Worm (Caenorhabditis elegans) whole organism, early embryonic: ENCODE results near the gene tes-1.

Source experiments
- B0310.2 ChIP-seq: sonication (generic microtip); optimal IDR thresholded peaks from 2 replicates; lab custom pipeline; 2016; ENCODE audit warnings: mild to moderate bottlenecking, missing genetic modification characterization, missing compliant biosample characterization
- F13C5.2 ChIP-seq: sonication (generic microtip); optimal IDR thresholded peaks from 2 replicates; lab custom pipeline; 2017; ENCODE audit warnings: mild to moderate bottlenecking, missing genetic modification characterization, inconsistent platforms, missing compliant biosample characterization
- aly-1 ChIP-seq: sonication (generic microtip); optimal IDR thresholded peaks from 2 replicates; lab custom pipeline; 2016; ENCODE audit warnings: missing genetic modification characterization, missing compliant biosample characterization
- ama-1 ChIP-seq: fragments of 150-350 bp; optimal IDR thresholded peaks from 2 replicates; lab custom pipeline; 2014
- ceh-13 ChIP-seq: fragments of 200-800 bp; sonication (Bioruptor generic); optimal IDR thresholded peaks from 2 replicates; lab custom pipeline; 2018; ENCODE audit warnings: mild to moderate bottlenecking, missing genetic modification characterization, missing compliant biosample characterization
- ceh-36 ChIP-seq: sonication (generic microtip); optimal IDR thresholded peaks from 2 replicates; lab custom pipeline; 2016; ENCODE audit warnings: missing genetic modification characterization, inconsistent platforms, missing compliant biosample characterization
- ets-7 ChIP-seq: sonication (generic microtip); optimal IDR thresholded peaks from 2 replicates; lab custom pipeline; 2016; ENCODE audit warnings: missing genotype, missing genetic modification characterization, missing compliant biosample characterization
- flt-1 ChIP-seq: fragments of 200-800 bp; sonication (Bioruptor generic); IDR thresholded peaks from 2 replicates; pipeline ENCODE4 v1.3.6; 2022; ENCODE audit warnings: missing genetic modification characterization, missing compliant biosample characterization
- hmbx-1 ChIP-seq: sonication (generic microtip); optimal IDR thresholded peaks from 2 replicates; lab custom pipeline; 2016; ENCODE audit warnings: mild to moderate bottlenecking, missing genetic modification characterization, missing compliant biosample characterization
- hmg-4 ChIP-seq: fragments of 200-800 bp; sonication (Bioruptor generic); optimal IDR thresholded peaks from 2 replicates; lab custom pipeline; 2018; ENCODE audit warnings: mild to moderate bottlenecking, missing genetic modification characterization, missing compliant biosample characterization
- hnd-1 ChIP-seq: sonication (generic microtip); optimal IDR thresholded peaks from 2 replicates; lab custom pipeline; 2016; ENCODE audit warnings: missing genetic modification characterization, missing compliant biosample characterization
- pes-1 ChIP-seq: fragments of 200-800 bp; sonication (Bioruptor generic); IDR thresholded peaks from 2 replicates; pipeline ENCODE4 v1.3.6; 2022; ENCODE audit warnings: missing genetic modification reagents, missing genetic modification characterization, missing compliant biosample characterization
- scrt-1 ChIP-seq: fragments of 200-800 bp; sonication (Bioruptor generic); IDR thresholded peaks from 2 replicates; pipeline ENCODE4 v1.3.6; 2022; ENCODE audit warnings: missing genetic modification characterization, missing compliant biosample characterization
- sea-1 ChIP-seq: fragments of 200-800 bp; sonication (Bioruptor generic); conservative IDR thresholded peaks from 2 replicates; pipeline ENCODE4 v1.3.6; 2022; ENCODE audit warnings: missing genetic modification characterization, missing compliant biosample characterization
- tbx-11 ChIP-seq: fragments of 200-800 bp; sonication (Bioruptor generic); IDR thresholded peaks from 2 replicates; pipeline ENCODE4 v1.3.6; 2022; ENCODE audit warnings: missing genetic modification characterization, missing compliant biosample characterization
- tbx-37 ChIP-seq: fragments of 200-800 bp; sonication (Bioruptor generic); conservative IDR thresholded peaks from 2 replicates; pipeline ENCODE4 v1.3.6; 2022; ENCODE audit warnings: missing genetic modification reagents, missing genetic modification characterization, missing compliant biosample characterization
- tra-4 ChIP-seq: sonication (generic microtip); optimal IDR thresholded peaks from 2 replicates; lab custom pipeline; 2017; ENCODE audit warnings: missing genetic modification characterization, missing compliant biosample characterization

tes-1 gene

DNA sequence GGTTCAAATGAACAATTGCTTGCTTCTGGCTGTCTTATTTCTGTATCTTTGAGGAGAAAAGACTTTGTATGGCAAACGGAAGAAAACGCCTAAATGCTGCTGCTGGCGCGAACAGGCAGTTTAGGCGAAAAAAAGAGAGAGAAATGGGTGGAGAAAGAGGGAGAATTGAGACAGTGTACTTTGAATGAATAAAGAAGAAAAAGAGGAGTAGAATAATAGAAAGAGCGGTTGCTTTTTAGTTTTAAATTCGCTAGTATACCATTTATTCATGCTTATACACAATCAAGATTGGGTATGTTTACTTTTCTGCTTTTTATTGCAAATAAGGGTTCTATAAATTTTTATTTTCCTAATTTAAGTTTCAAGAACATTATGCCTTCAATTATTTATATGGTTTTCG is 11.9 kb downstream of the tes-1 start:
- TF ChIP-seq ama-1 (lab: Kevin White, UChicago): no peak
- TF ChIP-seq tbx-37 (GFP tag; lab: Robert Waterston, UW): no peak
- no peak for TF ChIP-seq tra-4
- no peak for TF ChIP-seq pes-1
- TF ChIP-seq B0310.2: no peak
- TF ChIP-seq ets-7 (tag; lab: Kevin White, UChicago): no peak
- no peak for TF ChIP-seq hmbx-1 (tag; lab: Kevin White, UChicago)

DNA sequence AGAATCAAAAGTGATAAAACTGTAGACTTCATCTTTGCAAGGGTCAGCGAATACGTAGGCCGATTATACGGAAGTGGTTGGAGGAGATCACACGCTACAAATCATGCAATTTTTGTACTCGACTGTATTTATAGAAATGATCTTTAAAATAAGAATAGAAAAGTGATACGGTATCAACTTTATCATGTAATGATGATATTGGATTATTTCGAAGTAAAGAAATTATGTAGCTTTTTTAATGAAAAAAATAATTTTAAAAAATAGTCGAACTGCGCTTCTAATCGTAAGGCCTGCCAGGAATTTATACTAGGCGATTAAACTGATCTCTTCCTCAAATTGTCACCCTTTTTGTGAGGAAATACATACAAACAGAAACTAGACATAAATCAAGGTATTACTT is 17.4 kb downstream of the tes-1 start, which contains the start of gene B0496.11:
Gene B0496.11, minus strand, starts transcription at position 101 of the 400 bp plus-strand sequence.
- no peak for TF ChIP-seq ceh-13 (GFP tag; lab: Kevin White, UChicago)
- TF ChIP-seq ama-1 (lab: Kevin White, UChicago): no peak
- no peak for TF ChIP-seq hmg-4 (GFP tag; lab: Kevin White, UChicago)
- TF ChIP-seq sea-1 (GFP tag; lab: Robert Waterston, UW): no peak
- no peak for TF ChIP-seq pes-1
- TF ChIP-seq scrt-1 (GFP tag; lab: Robert Waterston, UW): no peak
- no peak for TF ChIP-seq flt-1 (GFP tag; lab: Robert Waterston, UW)

DNA sequence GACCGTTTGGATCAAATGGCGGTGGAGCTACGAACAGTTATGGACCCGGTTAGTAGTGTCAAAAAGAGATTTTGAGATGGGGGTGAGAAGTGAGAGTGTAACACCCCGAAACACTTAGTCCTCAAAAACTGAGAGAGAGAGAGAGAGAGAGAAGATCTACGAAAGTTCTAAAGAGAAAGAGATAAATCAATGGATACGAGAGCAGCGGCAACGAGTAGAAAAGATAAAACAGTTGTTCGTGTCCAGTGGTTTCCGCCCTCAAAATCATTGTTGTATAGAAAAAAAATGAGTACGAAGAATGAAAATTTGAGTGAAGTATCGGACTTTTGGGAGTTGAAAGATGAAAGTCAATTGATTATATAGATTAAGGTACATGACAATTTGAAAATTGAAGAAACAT is 22.2 kb downstream of the tes-1 start:
- TF ChIP-seq flt-1 (GFP tag; lab: Robert Waterston, UW): no peak
- TF ChIP-seq tra-4: no peak
- TF ChIP-seq ama-1 (lab: Kevin White, UChicago): no peak
- TF ChIP-seq tbx-11 (GFP tag; lab: Robert Waterston, UW): no peak
- TF ChIP-seq sea-1 (GFP tag; lab: Robert Waterston, UW): no peak
- TF ChIP-seq hmbx-1 (tag; lab: Kevin White, UChicago): no peak
- no peak for TF ChIP-seq tbx-37 (GFP tag; lab: Robert Waterston, UW)
- TF ChIP-seq hmg-4 (GFP tag; lab: Kevin White, UChicago): no peak
- no peak for TF ChIP-seq ets-7 (tag; lab: Kevin White, UChicago)
- TF ChIP-seq hnd-1 (tag; lab: Kevin White, UChicago): no peak
- TF ChIP-seq B0310.2: no peak
- TF ChIP-seq pes-1: no peak
- no peak for TF ChIP-seq ceh-36
- no peak for TF ChIP-seq aly-1 (tag; lab: Kevin White, UChicago)
- TF ChIP-seq ceh-13 (GFP tag; lab: Kevin White, UChicago): no peak
- no peak for TF ChIP-seq F13C5.2 (tag; lab: Kevin White, UChicago)
- TF ChIP-seq scrt-1 (GFP tag; lab: Robert Waterston, UW): no peak

DNA sequence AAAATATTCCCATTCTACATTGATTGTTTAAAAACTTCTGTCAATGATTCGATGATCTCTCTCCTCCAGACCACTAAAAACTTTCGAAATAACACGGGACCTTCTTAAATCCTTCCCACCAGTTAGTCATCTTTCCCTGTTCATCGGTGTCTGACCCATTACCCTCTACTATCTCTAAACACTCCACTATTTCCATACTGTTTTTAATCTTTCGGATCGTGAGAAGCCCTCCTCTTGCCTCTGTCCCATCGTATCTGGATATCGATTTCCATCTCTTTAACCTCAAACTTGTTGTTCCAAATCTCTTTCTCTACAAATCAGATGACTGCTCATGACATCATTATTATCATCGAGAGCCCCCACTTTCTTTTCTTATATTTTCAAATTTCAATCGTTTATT is 22.9 kb downstream of the tes-1 start:
- TF ChIP-seq B0310.2 (no peak), pes-1 (no peak), ceh-13 (GFP tag; lab: Kevin White, UChicago) (no peak), scrt-1 (GFP tag; lab: Robert Waterston, UW) (no peak), tra-4 (no peak), F13C5.2 (tag; lab: Kevin White, UChicago) (no peak), hmg-4 (GFP tag; lab: Kevin White, UChicago) (no peak), tbx-37 (GFP tag; lab: Robert Waterston, UW) (no peak)

DNA sequence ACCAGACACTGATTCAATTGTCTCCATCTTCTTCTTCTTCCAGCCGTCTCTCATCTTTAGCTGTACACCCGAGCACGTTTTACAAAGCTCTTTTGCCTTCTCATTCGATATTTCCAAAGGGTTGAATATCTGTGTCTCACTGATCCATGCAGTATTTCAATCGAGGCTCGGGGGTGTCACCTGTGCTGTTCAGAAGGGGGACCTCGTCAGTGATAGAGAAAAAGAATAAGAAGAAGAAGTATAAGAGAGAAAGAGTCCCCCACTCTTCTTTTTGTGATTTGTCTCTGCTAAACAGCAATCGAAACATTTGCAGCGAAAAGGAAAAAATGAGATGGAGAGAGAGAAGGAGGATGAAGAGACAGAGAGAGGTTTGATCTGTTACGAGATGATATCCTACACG is 25.2 kb downstream of the tes-1 start:
- TF ChIP-seq ets-7 (tag; lab: Kevin White, UChicago) (no peak), B0310.2 (no peak), tbx-37 (GFP tag; lab: Robert Waterston, UW) (no peak), sea-1 (GFP tag; lab: Robert Waterston, UW) (no peak), ceh-13 (GFP tag; lab: Kevin White, UChicago) (no peak), hnd-1 (tag; lab: Kevin White, UChicago) (no peak), ceh-36 (no peak), hmbx-1 (tag; lab: Kevin White, UChicago) (no peak), tbx-11 (GFP tag; lab: Robert Waterston, UW) (no peak), flt-1 (GFP tag; lab: Robert Waterston, UW) (no peak), scrt-1 (GFP tag; lab: Robert Waterston, UW) (no peak), ama-1 (lab: Kevin White, UChicago) (no peak), F13C5.2 (tag; lab: Kevin White, UChicago) (no peak), pes-1 (no peak)

DNA sequence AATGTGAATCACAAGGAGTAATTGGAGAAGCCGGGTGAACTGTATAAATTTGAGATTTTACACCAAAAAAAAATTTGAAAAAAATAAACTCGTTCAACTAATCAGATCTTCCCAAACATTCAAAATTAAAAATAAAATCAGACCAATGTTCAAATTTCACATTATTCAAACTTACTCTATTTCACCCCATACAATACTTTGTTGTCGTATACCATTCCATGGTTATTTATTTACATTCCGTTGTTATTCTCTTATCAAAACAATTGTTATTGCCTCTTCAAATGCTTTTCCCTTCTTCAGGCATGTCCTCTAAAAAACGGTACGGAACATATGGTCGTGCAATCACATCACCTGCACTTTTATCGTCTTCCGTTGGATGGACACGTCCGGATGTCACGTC is 27.0 kb downstream of the tes-1 start, which contains the start of gene unc-82:
Gene unc-82, plus strand, starts transcription at position 301 of the 400 bp plus-strand sequence.
- TF ChIP-seq pes-1 (no peak), sea-1 (GFP tag; lab: Robert Waterston, UW) (no peak), tbx-37 (GFP tag; lab: Robert Waterston, UW) (no peak), scrt-1 (GFP tag; lab: Robert Waterston, UW) (no peak), hmg-4 (GFP tag; lab: Kevin White, UChicago) (no peak), ets-7 (tag; lab: Kevin White, UChicago) (no peak), B0310.2 (no peak), ceh-36 (no peak), F13C5.2 (tag; lab: Kevin White, UChicago) (no peak), hnd-1 (tag; lab: Kevin White, UChicago) (no peak), hmbx-1 (tag; lab: Kevin White, UChicago) (no peak), ama-1 (lab: Kevin White, UChicago) (no peak), ceh-13 (GFP tag; lab: Kevin White, UChicago) (no peak), tbx-11 (GFP tag; lab: Robert Waterston, UW) (no peak), aly-1 (tag; lab: Kevin White, UChicago) (no peak)

DNA sequence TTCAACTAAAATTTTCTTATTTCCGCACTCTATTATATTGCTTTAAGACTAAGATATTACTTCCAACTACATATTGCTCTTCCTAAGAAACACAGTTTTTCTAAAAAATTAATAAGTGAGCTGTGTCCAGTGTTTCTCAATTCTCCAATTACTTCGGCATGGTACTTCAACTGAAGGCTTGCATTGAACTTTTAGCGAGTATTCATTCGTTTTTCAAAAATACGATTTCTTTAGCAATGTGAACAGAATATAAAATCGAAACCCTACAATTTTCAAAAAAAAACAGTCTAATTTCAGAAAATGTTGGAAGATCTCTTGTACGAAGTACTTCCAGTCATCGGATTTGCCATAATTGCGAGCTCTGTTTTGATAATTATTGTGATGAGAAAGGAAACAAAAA is 30.3 kb downstream of the tes-1 start, which contains the start of gene srtx-1:
Gene srtx-1, plus strand, starts transcription at position 301 of the 400 bp plus-strand sequence.
- TF ChIP-seq tra-4 (no peak), hnd-1 (tag; lab: Kevin White, UChicago) (no peak), flt-1 (GFP tag; lab: Robert Waterston, UW) (no peak), B0310.2 (no peak), ets-7 (tag; lab: Kevin White, UChicago) (no peak), tbx-11 (GFP tag; lab: Robert Waterston, UW) (no peak), tbx-37 (GFP tag; lab: Robert Waterston, UW) (no peak), pes-1 (no peak), ama-1 (lab: Kevin White, UChicago) (no peak), sea-1 (GFP tag; lab: Robert Waterston, UW) (no peak), hmg-4 (GFP tag; lab: Kevin White, UChicago) (no peak), ceh-36 (no peak), hmbx-1 (tag; lab: Kevin White, UChicago) (no peak), aly-1 (tag; lab: Kevin White, UChicago) (no peak)
